Worm (Caenorhabditis elegans) whole organism, young adult: Measurements from ENCODE around the gene tba-9.

ENCODE experiments used
- F23B12.7 ChIP-seq: sonication (generic microtip); optimal IDR thresholded peaks from 2 replicates; lab custom pipeline; 2017; ENCODE audit warnings: missing genetic modification characterization, mild to moderate bottlenecking, missing compliant biosample characterization, antibody characterized with exemption, moderate library complexity; ENCODE audit not compliant: insufficient read depth
- F57A8.1 ChIP-seq: fragments of 200-800 bp; sonication (Bioruptor generic); optimal IDR thresholded peaks from 2 replicates; lab custom pipeline; 2018; ENCODE audit warnings: mild to moderate bottlenecking, missing genetic modification characterization, moderate library complexity, missing compliant biosample characterization
- ZK185.1 ChIP-seq: sonication (generic microtip); optimal IDR thresholded peaks from 2 replicates; lab custom pipeline; 2016; ENCODE audit warnings: mild to moderate bottlenecking, missing genetic modification characterization, missing compliant biosample characterization; ENCODE audit not compliant: poor library complexity, severe bottlenecking
- aptf-2 ChIP-seq: fragments of 200-800 bp; sonication (Bioruptor generic); conservative IDR thresholded peaks from 2 replicates; pipeline ENCODE4 v1.3.6; 2022; ENCODE audit warnings: missing genetic modification reagents, missing genetic modification characterization, missing compliant biosample characterization
- ceh-91 ChIP-seq: fragments of 200-800 bp; sonication (Bioruptor generic); IDR thresholded peaks from 2 replicates; pipeline ENCODE4 v1.3.6; 2022; ENCODE audit warnings: missing genetic modification reagents, missing genetic modification characterization, missing compliant biosample characterization
- ets-4 ChIP-seq: fragments of 200-800 bp; sonication (Bioruptor generic); optimal IDR thresholded peaks from 2 replicates; lab custom pipeline; 2018; ENCODE audit warnings: mild to moderate bottlenecking, missing genetic modification characterization, missing compliant biosample characterization
- unc-62 ChIP-seq: fragments of 150-350 bp; optimal IDR thresholded peaks from 2 replicates; lab custom pipeline; 2014; ENCODE audit warnings: missing biosample characterization, missing genetic modification reagents, missing genetic modification characterization
- ztf-28 ChIP-seq: fragments of 200-800 bp; sonication (Bioruptor generic); IDR thresholded peaks from 2 replicates; pipeline ENCODE4 v1.3.6; 2022; ENCODE audit warnings: missing genetic modification reagents, missing genetic modification characterization, missing compliant biosample characterization
- ztf-3 ChIP-seq: fragments of 200-800 bp; sonication (Bioruptor generic); optimal IDR thresholded peaks from 2 replicates; lab custom pipeline; 2018; ENCODE audit warnings: mild to moderate bottlenecking, missing genetic modification characterization, missing compliant biosample characterization

- TF ChIP-seq aptf-2 (GFP tag; lab: Robert Waterston, UW) (no peak), F23B12.7 (tag; lab: Kevin White, UChicago) (no peak), ets-4 (GFP tag; lab: Kevin White, UChicago) (no peak), ZK185.1 (tag; lab: Kevin White, UChicago) (no peak), ztf-28 (no peak), ztf-3 (GFP tag; lab: Kevin White, UChicago) (no peak), unc-62 (GFP tag; lab: Kevin White, UChicago) (no peak), F57A8.1 (no peak), ceh-91 (no peak)
Observed at ce11 chrX:3252500-3252899, at the start of gene tba-9.
